Fruit fly (Drosophila melanogaster) whole organism, larva: ENCODE results near the gene Obp28a.
A peak's percentile ranks its signal among the peaks of the same experiment; 100 is the strongest.

ENCODE experiments used
- noc ChIP-seq: fragments of 200-800 bp; sonication (Bioruptor generic); optimal IDR thresholded peaks from 3 replicates; lab custom pipeline; 2019; ENCODE audit warnings: missing biosample characterization, mild to moderate bottlenecking, missing genetic modification characterization, moderate library complexity

The Obp28a gene

DNA sequence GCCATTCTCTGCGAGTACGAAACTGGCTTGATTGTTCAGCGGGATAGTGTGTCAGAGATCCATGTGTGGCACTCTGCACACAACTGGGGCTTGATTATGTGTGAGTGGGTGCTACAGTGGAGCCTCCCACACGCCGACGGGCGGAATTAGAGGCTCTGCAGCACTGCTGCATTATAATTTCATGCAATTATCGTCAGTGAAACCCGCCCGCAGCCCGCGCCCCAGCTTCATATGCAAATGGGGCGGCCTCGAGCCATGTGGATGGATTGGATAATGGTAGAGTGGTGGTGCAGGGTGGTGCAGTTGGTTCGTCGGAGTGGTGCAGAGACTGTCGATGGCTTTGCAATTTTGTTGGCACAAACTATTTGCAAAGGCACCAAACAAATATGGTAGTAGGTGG is 4.6 kb upstream of the Obp28a start:
- TF ChIP-seq noc (tag; lab: Kevin White, UChicago), result no peak

DNA sequence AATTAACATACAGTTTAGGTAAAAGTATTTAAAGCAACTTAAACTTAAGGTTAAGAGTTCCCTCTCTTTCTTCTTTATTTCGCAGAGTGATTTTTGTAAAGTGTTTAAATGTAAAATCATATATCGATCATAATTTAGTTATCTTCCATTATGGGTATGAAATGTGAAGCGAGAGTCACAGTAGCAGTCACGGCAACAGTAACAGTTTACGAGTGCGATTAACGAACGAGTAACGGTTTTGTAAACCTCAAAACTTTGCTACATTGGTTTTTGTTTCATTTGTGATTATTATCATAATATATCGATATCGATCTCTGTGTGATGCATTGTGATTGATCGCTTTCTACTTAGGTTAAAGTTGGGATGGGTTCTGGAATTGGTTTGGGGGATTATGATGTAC is 1.0 kb upstream of the Obp28a start:
- TF ChIP-seq noc (tag; lab: Kevin White, UChicago), result no peak

DNA sequence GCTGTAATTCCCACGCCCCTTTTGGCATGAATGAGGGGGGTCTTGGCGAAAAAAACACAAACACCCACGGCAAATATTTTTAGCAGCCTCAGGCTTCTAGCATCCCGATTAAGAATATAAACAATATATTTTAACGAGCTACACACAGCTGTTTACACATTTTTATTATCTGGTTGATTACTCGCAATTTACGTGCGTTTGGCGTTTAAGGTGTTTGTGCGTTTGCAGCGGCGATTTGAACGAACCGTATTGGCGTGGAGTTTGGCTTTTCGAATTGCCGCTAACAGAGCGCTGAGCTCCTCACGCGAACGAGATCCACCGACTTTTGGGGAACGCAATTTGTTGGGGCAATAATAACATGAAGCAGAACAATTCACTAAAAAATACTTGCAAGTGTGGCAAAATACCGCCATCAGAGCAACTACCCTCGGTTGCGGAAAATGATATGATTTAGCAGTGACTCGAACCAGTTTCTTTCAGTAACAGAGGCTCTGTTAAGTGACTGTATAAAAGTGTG is 1.1 kb downstream of the Obp28a start, which contains the start of gene Ziz:
TSS of gene Ziz (minus strand) at position 321 of the 517 bp plus-strand sequence.
- TF ChIP-seq noc (tag; lab: Kevin White, UChicago), result peak; percentile 11

dm6 chr2L:7495294-7495986 is 1.7 kb downstream of the Obp28a start:
- TF ChIP-seq noc (tag; lab: Kevin White, UChicago), result no peak

- TF ChIP-seq noc (tag; lab: Kevin White, UChicago), result peak; percentile 44
These were observed 2.5 kb downstream of the Obp28a start for dm6 chr2L:7494341-7495293.

DNA sequence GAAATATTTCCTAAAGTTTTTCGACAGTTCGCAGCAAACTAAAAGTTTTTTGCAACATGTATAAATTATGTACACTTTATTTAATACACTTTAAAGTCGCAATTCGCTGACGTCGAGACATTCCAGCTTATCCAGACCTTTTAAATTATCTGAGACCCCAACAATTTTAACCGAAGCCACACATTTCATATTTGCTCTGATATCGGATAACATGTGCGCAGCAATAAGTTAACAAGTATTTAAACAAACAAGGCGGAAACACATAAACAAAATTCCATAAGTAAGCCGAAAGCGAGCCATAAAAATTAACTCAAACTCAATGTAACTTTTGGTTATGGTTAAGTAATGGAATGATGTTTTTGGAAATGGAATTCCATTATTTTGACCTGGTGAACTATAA is 3.7 kb downstream of the Obp28a start:
- TF ChIP-seq noc (tag; lab: Kevin White, UChicago), result no peak

dm6 chr2L:7492508-7492907 is 4.7 kb downstream of the Obp28a start:
- TF ChIP-seq noc (tag; lab: Kevin White, UChicago), result peak; percentile 7

- TF ChIP-seq noc (tag; lab: Kevin White, UChicago), result no peak
These were observed 5.3 kb downstream of the Obp28a start for dm6 chr2L:7491902-7492301.

- TF ChIP-seq noc (tag; lab: Kevin White, UChicago), result no peak
These were observed 10.9 kb downstream of the Obp28a start for dm6 chr2L:7486222-7486621.

DNA sequence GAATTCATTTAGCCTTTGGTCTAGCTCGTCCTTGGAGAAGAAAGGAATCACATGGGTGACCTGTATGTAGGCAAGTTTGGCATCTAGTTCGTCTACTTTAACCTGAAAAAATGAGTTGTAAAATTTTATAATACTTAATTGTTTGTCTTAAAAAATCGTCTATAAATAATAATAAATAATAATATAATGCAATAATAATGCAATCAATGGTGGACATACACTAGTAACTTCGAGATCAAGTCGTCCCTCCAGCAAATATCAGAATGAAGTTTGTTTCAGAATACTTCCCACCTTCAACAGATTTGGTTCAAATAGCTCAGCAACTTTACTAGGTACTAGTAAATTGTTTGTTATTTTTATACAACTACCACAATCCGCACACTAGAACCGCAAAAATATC is 22.8 kb downstream of the Obp28a start, which contains the start of gene CG6441:
TSS of gene CG6441 (plus strand) at position 301 of the 400 bp plus-strand sequence.
- no peak for TF ChIP-seq noc (tag; lab: Kevin White, UChicago)

dm6 chr2L:7473248-7473647 is 23.9 kb downstream of the Obp28a start:
- TF ChIP-seq noc (tag; lab: Kevin White, UChicago), result no peak

DNA sequence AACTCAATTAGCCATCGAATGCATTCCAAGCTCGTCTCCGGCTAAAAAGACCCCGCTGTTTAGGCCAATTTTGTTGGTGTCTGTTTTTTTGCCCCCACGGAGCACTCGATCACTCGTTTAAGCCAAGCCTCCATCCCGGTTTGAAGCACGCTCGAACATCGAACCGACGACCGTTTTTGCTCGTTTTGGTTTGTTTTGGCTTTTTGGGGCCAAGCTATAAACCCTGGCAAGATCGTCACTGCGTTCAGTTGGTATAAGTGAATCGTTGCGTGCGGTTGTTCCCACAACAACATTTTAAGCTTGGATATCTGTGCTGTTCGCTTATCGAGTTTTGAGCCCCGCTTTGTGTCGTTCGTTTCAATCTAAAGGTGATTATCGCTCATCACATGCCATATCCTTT is 30.9 kb downstream of the Obp28a start, which contains the start of gene CG6055:
TSS of gene CG6055 (plus strand) at position 240 of the 400 bp plus-strand sequence.
- no peak for TF ChIP-seq noc (tag; lab: Kevin White, UChicago)

DNA sequence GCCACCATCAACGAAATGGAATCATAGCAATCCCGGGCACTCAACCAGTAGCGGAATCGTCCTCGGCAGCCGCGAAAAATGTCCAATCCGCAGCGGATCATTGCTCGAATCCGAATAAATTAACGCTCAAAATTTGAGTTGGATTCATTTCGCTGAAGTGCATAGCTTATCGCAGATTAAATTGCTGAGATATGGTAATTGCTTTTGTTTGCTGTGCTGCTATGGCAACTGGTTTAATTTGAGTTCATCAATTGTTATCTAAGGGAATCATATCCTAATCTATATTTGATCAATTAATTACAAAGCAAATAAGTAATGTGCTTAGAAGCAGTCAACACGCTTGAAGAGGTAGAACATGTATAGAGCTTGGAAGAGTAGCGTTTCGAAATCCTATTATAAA is 35.0 kb downstream of the Obp28a start, which contains the start of gene Gr28b:
TSS of gene Gr28b (minus strand) at position 101 of the 400 bp plus-strand sequence.
- no peak for TF ChIP-seq noc (tag; lab: Kevin White, UChicago)

dm6 chr2L:7454112-7454511 is 43.1 kb downstream of the Obp28a start, which contains the start of gene Gr28a:
Gene Gr28a (minus strand): TSS chr2L:7454212.
- TF ChIP-seq noc (tag; lab: Kevin White, UChicago), result no peak

- TF ChIP-seq noc (tag; lab: Kevin White, UChicago), result no peak
These were observed 45.1 kb downstream of the Obp28a start for dm6 chr2L:7452093-7452492.

dm6 chr2L:7450966-7451365 is 46.2 kb downstream of the Obp28a start, which contains the start of gene santa-maria:
Gene santa-maria (minus strand): TSS chr2L:7451244.
- TF ChIP-seq noc (tag; lab: Kevin White, UChicago), result no peak
